Fruit fly (Drosophila melanogaster): ENCODE measurements around the gene wisp.

Gene wisp

dm6 chrX:11922650-11923237 lies 29.0 kb downstream of the wisp start:
- TF ChIP-seq fd96Ca (GFP tag; IDR thresholded peaks at IDR 0.05) (no peak), Ets98B (GFP tag; IDR thresholded peaks at IDR 0.05) (peak; percentile 9; the same call in 1 of the 2 replicates), Pif1B (GFP tag; optimal IDR thresholded peaks at IDR 0.05) (peak; percentile 27), CG34367 (tag; optimal IDR thresholded peaks at IDR 0.05) (no peak), CG9948 (tag; optimal IDR thresholded peaks at IDR 0.05) (no peak), Snoo (tag; optimal IDR thresholded peaks at IDR 0.05) (no peak), CG4496 (GFP tag; IDR thresholded peaks at IDR 0.05) (0 out of 3 replicates have a peak, but pooled peaks have one; percentile 23), Pif1A (GFP tag; optimal IDR thresholded peaks at IDR 0.05) (no peak), CG8301 (tag; optimal IDR thresholded peaks at IDR 0.05) (no peak)

dm6 chrX:11923698-11924097 lies 30.0 kb downstream of the wisp start:
- TF ChIP-seq CG4496 (GFP tag; IDR thresholded peaks at IDR 0.05) (no peak), CG8159 (tag; optimal IDR thresholded peaks at IDR 0.05) (no peak), CG15710 (tag; optimal IDR thresholded peaks at IDR 0.05) (no peak), gl (tag; optimal IDR thresholded peaks at IDR 0.05) (no peak), fd96Ca (GFP tag; IDR thresholded peaks at IDR 0.05) (no peak), CG34367 (tag; optimal IDR thresholded peaks at IDR 0.05) (no peak)

DNA sequence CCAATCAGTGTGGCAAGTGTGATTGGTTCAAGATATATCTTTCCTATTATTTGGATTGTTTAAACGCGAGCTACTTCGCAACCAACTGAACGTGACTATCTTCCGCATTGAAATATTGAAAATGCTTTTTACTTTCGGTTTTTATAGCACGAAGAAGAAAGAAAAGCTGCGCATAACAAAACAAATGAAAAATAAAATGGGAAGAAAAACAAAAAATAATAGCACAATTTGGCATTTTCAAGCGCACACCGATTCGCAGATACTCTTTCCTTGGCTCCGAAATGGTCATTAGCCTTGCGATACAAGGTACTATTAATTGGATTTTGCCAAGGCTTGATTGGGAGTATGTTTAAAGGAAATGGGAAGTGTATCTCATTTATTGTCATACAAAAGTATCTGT lies 30.8 kb downstream of the wisp start, which contains the start of gene Sclp:
Gene Sclp (minus strand): TSS at position 101 of the 400 bp plus-strand sequence.
- TF ChIP-seq CG8301 (tag; optimal IDR thresholded peaks at IDR 0.05) (peak; percentile 2), Snoo (tag; optimal IDR thresholded peaks at IDR 0.05) (no peak), CG14655 (GFP tag; optimal IDR thresholded peaks at IDR 0.05) (peak; percentile 25)

- TF ChIP-seq CG17806 (tag; optimal IDR thresholded peaks at IDR 0.05) (no peak), Pif1A (GFP tag; optimal IDR thresholded peaks at IDR 0.05) (peak; percentile 3), CG34367 (tag; optimal IDR thresholded peaks at IDR 0.05) (no peak), D1 (tag; optimal IDR thresholded peaks at IDR 0.05) (no peak), CG8159 (tag; optimal IDR thresholded peaks at IDR 0.05) (peak; percentile 1), Ets98B (GFP tag; IDR thresholded peaks at IDR 0.05) (peak; percentile 84), CG10348 (GFP tag; IDR thresholded peaks at IDR 0.05) (no peak), CG8301 (tag; optimal IDR thresholded peaks at IDR 0.05) (peak; percentile 47), Pif1B (GFP tag; optimal IDR thresholded peaks at IDR 0.05) (peak; percentile 5), CG14655 (GFP tag; optimal IDR thresholded peaks at IDR 0.05) (peak; percentile 48), CG13204 (GFP tag; optimal IDR thresholded peaks at IDR 0.05) (no peak), rn (GFP tag; IDR thresholded peaks at IDR 0.05) (peak; percentile 65; the same call in 1 of the 2 replicates), gl (tag; optimal IDR thresholded peaks at IDR 0.05) (no peak), Snoo (tag; optimal IDR thresholded peaks at IDR 0.05) (peak; percentile 72), EcR (GFP tag; optimal IDR thresholded peaks at IDR 0.05) (no peak), CG32121 (GFP tag; IDR thresholded peaks at IDR 0.05) (peak; percentile 65), fd96Ca (GFP tag; IDR thresholded peaks at IDR 0.05) (no peak), CG15710 (tag; optimal IDR thresholded peaks at IDR 0.05) (no peak), CG12605 (GFP tag; IDR thresholded peaks at IDR 0.05) (peak; percentile 75; the same call in 1 of the 2 replicates), CG4496 (GFP tag; IDR thresholded peaks at IDR 0.05) (peak; percentile 91), CG9948 (tag; optimal IDR thresholded peaks at IDR 0.05) (no peak)
Observed at dm6 chrX:11925213-11925612, 31.5 kb downstream of the wisp start.

DNA sequence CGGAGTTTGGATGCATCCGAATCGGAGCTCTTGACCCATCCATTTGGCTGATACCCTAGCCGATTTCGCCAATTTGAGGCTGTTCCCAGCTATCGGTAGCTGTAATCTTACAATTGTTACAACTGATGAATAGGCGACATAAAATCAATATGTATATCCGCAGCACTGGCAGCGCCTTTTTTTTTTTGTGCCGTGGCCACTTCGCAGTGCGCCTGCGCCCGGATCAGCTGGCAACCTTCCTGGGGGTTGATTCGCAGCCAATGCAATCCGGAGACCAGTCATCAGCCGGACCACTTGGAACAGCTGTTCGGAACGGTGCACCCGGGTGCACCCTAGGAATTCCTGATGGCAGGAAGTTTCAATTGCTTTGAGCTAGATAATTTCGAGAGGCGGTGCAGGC lies 37.0 kb downstream of the wisp start, which contains the start of gene Pdzd8:
Gene Pdzd8 (minus strand): TSS at position 125 of the 400 bp plus-strand sequence.
- no peak for TF ChIP-seq CG8301 (tag; optimal IDR thresholded peaks at IDR 0.05)
- no peak for TF ChIP-seq Pif1A (GFP tag; optimal IDR thresholded peaks at IDR 0.05)
- no peak for TF ChIP-seq CG4496 (GFP tag; IDR thresholded peaks at IDR 0.05)
- no peak for TF ChIP-seq CG17806 (tag; optimal IDR thresholded peaks at IDR 0.05)
- no peak for TF ChIP-seq EcR (GFP tag; optimal IDR thresholded peaks at IDR 0.05)
- TF ChIP-seq CG9948 (tag; optimal IDR thresholded peaks at IDR 0.05) = no peak
- TF ChIP-seq CG32121 (GFP tag; IDR thresholded peaks at IDR 0.05) = no peak
- no peak for TF ChIP-seq CG14655 (GFP tag; optimal IDR thresholded peaks at IDR 0.05)

Measured in whole organism, pupa.